Worm (Caenorhabditis elegans) whole organism, young adult: ENCODE measurements around the gene fbxa-151.
"Not testable (repeated sequence)": the region's sequence is repeated elsewhere in the genome, so short reads cannot be mapped to it uniquely, and the experiment has no call there.

Experiments
- rec-8 ChIP-seq, 2 experiments: sonication (generic microtip); optimal IDR thresholded peaks; 2 replicates each; lab custom pipeline; 2016; ENCODE audit warnings: mild to moderate bottlenecking in 2 of 2, missing genetic modification characterization in 2 of 2, missing genetic modification reagents in 2 of 2, missing genotype in 2 of 2, missing biosample characterization in 1 of 2, missing compliant biosample characterization in 1 of 2, moderate library complexity in 1 of 2
- xnd-1 ChIP-seq: sonication (generic microtip); optimal IDR thresholded peaks from 2 replicates; lab custom pipeline; 2016; ENCODE audit warnings: missing genotype, missing genetic modification reagents, missing genetic modification characterization, missing compliant biosample characterization

- not testable (repeated sequence) for TF ChIP-seq xnd-1 (tag; lab: Kevin White, UChicago); rec-8 (tag; optimal IDR thresholded peaks at IDR 0.05; lab: Kevin White, UChicago)
These were observed 14.1 kb downstream of the fbxa-151 start for ce11 chrIII:1252412-1253207.
